Worm (Caenorhabditis elegans) whole organism, L4 larva: ENCODE measurements around the gene B0403.6.

ENCODE experiments used
- D1046.2 ChIP-seq: fragments of 200-800 bp; sonication (Bioruptor generic); IDR thresholded peaks from 2 replicates; pipeline ENCODE4 v1.3.6; 2022; ENCODE audit warnings: missing genetic modification characterization, missing compliant biosample characterization
- F49E8.2 ChIP-seq: sonication (generic microtip); optimal IDR thresholded peaks from 2 replicates; lab custom pipeline; 2016; ENCODE audit warnings: missing compliant biosample characterization, mild to moderate bottlenecking, missing genetic modification characterization, borderline replicate concordance
- R02D3.7 ChIP-seq: fragments of 150-350 bp; sonication (generic microtip); optimal IDR thresholded peaks from 3 replicates; lab custom pipeline; 2014; ENCODE audit warnings: missing biosample characterization, missing genetic modification characterization
- Y105C5A.15 ChIP-seq: fragments of 200-800 bp; sonication (Bioruptor generic); IDR thresholded peaks from 2 replicates; pipeline ENCODE4 v1.3.6; 2022; ENCODE audit warnings: missing genetic modification characterization, missing compliant biosample characterization
- Y48G9A.11 ChIP-seq: fragments of 200-800 bp; sonication (Bioruptor generic); IDR thresholded peaks from 2 replicates; pipeline ENCODE4 v1.3.6; 2022; ENCODE audit warnings: missing genetic modification reagents, missing genetic modification characterization, missing compliant biosample characterization
- Y75B8A.6 ChIP-seq: fragments of 200-800 bp; sonication (Bioruptor generic); IDR thresholded peaks from 2 replicates; pipeline ENCODE4 v1.3.6; 2022; ENCODE audit warnings: missing genetic modification reagents, missing genetic modification characterization, missing compliant biosample characterization
- ZK337.2 ChIP-seq: fragments of 200-800 bp; sonication (Bioruptor generic); IDR thresholded peaks from 2 replicates; pipeline ENCODE4 v1.3.6; 2022; ENCODE audit warnings: missing genetic modification reagents, missing genetic modification characterization, missing compliant biosample characterization
- ZK546.5 ChIP-seq, 2 experiments: sonication (generic microtip); optimal IDR thresholded peaks; 2 replicates each; lab custom pipeline; 2017; ENCODE audit warnings: missing biosample characterization in 2 of 2, missing genetic modification characterization in 2 of 2
- arid-1 ChIP-seq: fragments of 200-800 bp; sonication (Bioruptor generic); conservative IDR thresholded peaks from 2 replicates; pipeline ENCODE4 v1.3.6; 2022; ENCODE audit warnings: missing genetic modification reagents, missing genetic modification characterization, missing compliant biosample characterization
- attf-4 ChIP-seq: sonication (generic microtip); optimal IDR thresholded peaks from 3 replicates; lab custom pipeline; 2017; ENCODE audit warnings: missing biosample characterization, missing genetic modification characterization
- ceh-32 ChIP-seq: sonication (generic microtip); optimal IDR thresholded peaks from 2 replicates; lab custom pipeline; 2016; ENCODE audit warnings: mild to moderate bottlenecking, missing genetic modification characterization, missing compliant biosample characterization; ENCODE audit not compliant: poor library complexity
- ceh-62 ChIP-seq: sonication (generic microtip); optimal IDR thresholded peaks from 2 replicates; lab custom pipeline; 2017; ENCODE audit warnings: missing biosample characterization, missing genetic modification characterization
- cey-2 ChIP-seq: sonication (generic microtip); optimal IDR thresholded peaks from 3 replicates; lab custom pipeline; 2017; ENCODE audit warnings: missing genetic modification characterization, mild to moderate bottlenecking, missing compliant biosample characterization, antibody characterized with exemption, borderline replicate concordance; ENCODE audit not compliant: insufficient read depth
- daf-19 ChIP-seq: fragments of 200-800 bp; sonication (Bioruptor generic); conservative IDR thresholded peaks from 2 replicates; pipeline ENCODE4 v1.3.6; 2022; ENCODE audit warnings: missing genetic modification characterization, missing compliant biosample characterization
- dmd-6 ChIP-seq: fragments of 200-800 bp; sonication (Bioruptor generic); IDR thresholded peaks from 2 replicates; pipeline ENCODE4 v1.3.6; 2022; ENCODE audit warnings: missing genetic modification reagents, missing genetic modification characterization, missing compliant biosample characterization
- dmd-9 ChIP-seq: fragments of 200-800 bp; sonication (Bioruptor generic); IDR thresholded peaks from 2 replicates; pipeline ENCODE4 v1.3.6; 2022; ENCODE audit warnings: missing genetic modification reagents, missing genetic modification characterization, missing compliant biosample characterization
- dpl-1 ChIP-seq: fragments of 150-350 bp; optimal IDR thresholded peaks from 2 replicates; lab custom pipeline; 2014; ENCODE audit warnings: missing biosample characterization, missing genetic modification reagents, missing genetic modification characterization
- egl-27 ChIP-seq: sonication (generic microtip); optimal IDR thresholded peaks from 3 replicates; lab custom pipeline; 2017; ENCODE audit warnings: missing biosample characterization, missing genetic modification reagents, missing genetic modification characterization
- fkh-10 ChIP-seq: fragments of 150-350 bp; optimal IDR thresholded peaks from 2 replicates; lab custom pipeline; 2014; ENCODE audit warnings: missing biosample characterization, missing genetic modification reagents, missing genetic modification characterization
- hlh-11 ChIP-seq: fragments of 200-800 bp; sonication (Bioruptor generic); optimal IDR thresholded peaks from 2 replicates; lab custom pipeline; 2018; ENCODE audit warnings: mild to moderate bottlenecking, missing genetic modification characterization, missing compliant biosample characterization
- hmg-1.1 ChIP-seq: fragments of 200-800 bp; sonication (Bioruptor generic); IDR thresholded peaks from 2 replicates; pipeline ENCODE4 v1.3.6; 2022; ENCODE audit warnings: missing genetic modification reagents, missing genetic modification characterization, missing compliant biosample characterization
- lin-1 ChIP-seq: fragments of 200-800 bp; sonication (Bioruptor generic); IDR thresholded peaks from 2 replicates; pipeline ENCODE4 v1.3.6; 2022; ENCODE audit warnings: missing genetic modification reagents, missing genetic modification characterization, missing compliant biosample characterization
- lin-15B ChIP-seq: fragments of 150-350 bp; sonication (generic microtip); optimal IDR thresholded peaks from 3 replicates; lab custom pipeline; 2014; ENCODE audit warnings: missing biosample characterization, missing genetic modification characterization
- lin-38 ChIP-seq: fragments of 200-800 bp; sonication (Bioruptor generic); IDR thresholded peaks from 2 replicates; pipeline ENCODE4 v1.3.6; 2022; ENCODE audit warnings: missing genetic modification reagents, missing genetic modification characterization, missing compliant biosample characterization
- lin-39 ChIP-seq: fragments of 150-350 bp; optimal IDR thresholded peaks from 2 replicates; lab custom pipeline; 2014; ENCODE audit warnings: missing biosample characterization, missing genetic modification reagents, missing genetic modification characterization
- lir-3 ChIP-seq: sonication (generic microtip); optimal IDR thresholded peaks from 2 replicates; lab custom pipeline; 2016; ENCODE audit warnings: mild to moderate bottlenecking, missing genetic modification characterization, missing compliant biosample characterization
- lsy-2 ChIP-seq, 2 experiments: fragments of 150-350 bp in 1 of 2; sonication (generic microtip) in 1 of 2; optimal IDR thresholded peaks; 2 replicates each; lab custom pipeline; 2014 to 2017; ENCODE audit warnings: missing biosample characterization in 2 of 2, missing genetic modification characterization in 2 of 2
- mdl-1 ChIP-seq, 2 experiments: fragments of 150-350 bp in 1 of 2; sonication (generic microtip) in 1 of 2; optimal IDR thresholded peaks; 2 replicates each; lab custom pipeline; 2014 to 2017; ENCODE audit warnings: missing biosample characterization in 2 of 2, missing genetic modification characterization in 2 of 2
- mdt-29 ChIP-seq: fragments of 200-800 bp; sonication (Bioruptor generic); IDR thresholded peaks from 2 replicates; pipeline ENCODE4 v1.3.6; 2022; ENCODE audit warnings: missing genetic modification reagents, missing genetic modification characterization, missing compliant biosample characterization
- nhr-10 ChIP-seq: fragments of 150-350 bp; optimal IDR thresholded peaks from 2 replicates; lab custom pipeline; 2014; ENCODE audit warnings: missing biosample characterization, missing genetic modification characterization
- nhr-102 ChIP-seq: sonication (generic microtip); optimal IDR thresholded peaks from 2 replicates; lab custom pipeline; 2016; ENCODE audit warnings: mild to moderate bottlenecking, missing genetic modification characterization, moderate library complexity, missing compliant biosample characterization
- nhr-11 ChIP-seq: fragments of 150-350 bp; optimal IDR thresholded peaks from 2 replicates; lab custom pipeline; 2014; ENCODE audit warnings: missing biosample characterization, missing genetic modification characterization
- nhr-111 ChIP-seq: fragments of 200-800 bp; sonication (Bioruptor generic); optimal IDR thresholded peaks from 2 replicates; lab custom pipeline; 2018; ENCODE audit warnings: mild to moderate bottlenecking, missing genetic modification characterization, missing compliant biosample characterization
- nhr-237 ChIP-seq: sonication (generic microtip); optimal IDR thresholded peaks from 2 replicates; lab custom pipeline; 2017; ENCODE audit warnings: missing biosample characterization, missing genetic modification characterization
- nhr-28 ChIP-seq: fragments of 150-350 bp; optimal IDR thresholded peaks from 2 replicates; lab custom pipeline; 2014; ENCODE audit warnings: missing biosample characterization, missing genetic modification characterization
- nhr-48 ChIP-seq: sonication (generic microtip); optimal IDR thresholded peaks from 2 replicates; lab custom pipeline; 2016; ENCODE audit warnings: mild to moderate bottlenecking, missing genetic modification characterization, missing compliant biosample characterization
- nhr-6 ChIP-seq: fragments of 150-350 bp; optimal IDR thresholded peaks from 2 replicates; lab custom pipeline; 2014; ENCODE audit warnings: missing biosample characterization, missing genetic modification characterization
- nhr-77 ChIP-seq: fragments of 150-350 bp; optimal IDR thresholded peaks from 2 replicates; lab custom pipeline; 2014; ENCODE audit warnings: missing biosample characterization, missing genetic modification characterization
- pha-4 ChIP-seq, 2 experiments: fragments of 150-350 bp in 1 of 2; fragments of 200-800 bp in 1 of 2; sonication (Bioruptor generic) in 1 of 2; IDR thresholded peaks in 1 of 2; optimal IDR thresholded peaks in 1 of 2; 2 replicates each; pipeline versions ENCODE4 v1.3.6 to Lab custom; 2014 to 2022; ENCODE audit warnings: missing genetic modification characterization in 2 of 2, missing genetic modification reagents in 2 of 2, missing biosample characterization in 1 of 2, missing compliant biosample characterization in 1 of 2
- php-3 ChIP-seq: fragments of 200-800 bp; sonication (Bioruptor generic); IDR thresholded peaks from 2 replicates; pipeline ENCODE4 v1.3.6; 2022; ENCODE audit warnings: missing genetic modification reagents, missing genetic modification characterization, missing compliant biosample characterization
- rbr-2 ChIP-seq: sonication (generic microtip); optimal IDR thresholded peaks from 2 replicates; lab custom pipeline; 2016; ENCODE audit warnings: missing genotype, missing genetic modification characterization, missing compliant biosample characterization
- saeg-2 ChIP-seq: fragments of 200-800 bp; sonication (Bioruptor generic); IDR thresholded peaks from 2 replicates; pipeline ENCODE4 v1.3.6; 2022; ENCODE audit warnings: missing genetic modification reagents, missing genetic modification characterization, missing compliant biosample characterization
- spr-1 ChIP-seq: sonication (generic microtip); optimal IDR thresholded peaks from 2 replicates; lab custom pipeline; 2016; ENCODE audit warnings: mild to moderate bottlenecking, missing genetic modification characterization, missing compliant biosample characterization
- spr-3 ChIP-seq: fragments of 200-800 bp; sonication (Bioruptor generic); optimal IDR thresholded peaks from 2 replicates; lab custom pipeline; 2018; ENCODE audit warnings: mild to moderate bottlenecking, missing genetic modification characterization, missing compliant biosample characterization
- tag-97 ChIP-seq: fragments of 200-800 bp; sonication (Bioruptor generic); IDR thresholded peaks from 2 replicates; pipeline ENCODE4 v1.3.6; 2022; ENCODE audit warnings: missing genetic modification characterization, missing compliant biosample characterization
- unc-39 ChIP-seq: sonication (generic microtip); optimal IDR thresholded peaks from 2 replicates; lab custom pipeline; 2017; ENCODE audit warnings: missing biosample characterization, missing genetic modification characterization
- unc-62 ChIP-seq, 3 experiments: fragments of 150-350 bp in 1 of 3; sonication (generic microtip); optimal IDR thresholded peaks in 2 of 3; peaks in 1 of 3; 1 replicate in 1 of 3; 2 replicates in 2 of 3; lab custom pipeline; 2014 to 2017; ENCODE audit warnings: missing biosample characterization in 3 of 3, missing genetic modification characterization in 3 of 3, missing genetic modification reagents in 3 of 3, missing genotype in 1 of 3
- zag-1 ChIP-seq: fragments of 150-350 bp; optimal IDR thresholded peaks from 2 replicates; lab custom pipeline; 2014; ENCODE audit warnings: missing biosample characterization, missing genetic modification characterization
- zip-11 ChIP-seq: fragments of 200-800 bp; sonication (Bioruptor generic); IDR thresholded peaks from 2 replicates; pipeline ENCODE4 v1.3.6; 2022; ENCODE audit warnings: missing genetic modification characterization, missing compliant biosample characterization
- ztf-11 ChIP-seq: fragments of 150-350 bp; optimal IDR thresholded peaks from 2 replicates; lab custom pipeline; 2014; ENCODE audit warnings: missing biosample characterization, missing genetic modification characterization
- ztf-7 ChIP-seq: fragments of 150-350 bp; optimal IDR thresholded peaks from 2 replicates; lab custom pipeline; 2014; ENCODE audit warnings: missing biosample characterization, missing genetic modification characterization

B0403.6 gene

ce11 chrX:7068400-7068799 lies 6.8 kb downstream of the B0403.6 start, which contains the start of gene pdi-6 (continued):
- TF ChIP-seq ztf-11 (tag; lab: Kevin White, UChicago): no peak
- TF ChIP-seq egl-27: no peak
- TF ChIP-seq nhr-102 (tag; lab: Kevin White, UChicago): no peak
- peak; percentile 86 for TF ChIP-seq lin-15B
- 0 out of 2 replicates have a peak, but pooled peaks have one; percentile 59 for TF ChIP-seq ZK337.2 (GFP tag; lab: Robert Waterston, UW)
- TF ChIP-seq zip-11 (GFP tag; lab: Robert Waterston, UW): no peak
- 0 out of 2 replicates have a peak, but pooled peaks have one; percentile 70 for TF ChIP-seq D1046.2 (GFP tag; lab: Robert Waterston, UW)
- peak; percentile 82 for TF ChIP-seq dpl-1 (GFP tag; lab: Kevin White, UChicago)
- TF ChIP-seq ceh-62 (tag; lab: Kevin White, UChicago): no peak
- peak; percentile 99 for TF ChIP-seq lin-38
- TF ChIP-seq hlh-11 (tag; lab: Kevin White, UChicago): peak; percentile 94
- no peak for TF ChIP-seq mdt-29
- TF ChIP-seq Y105C5A.15 (GFP tag; lab: Robert Waterston, UW): no peak
- TF ChIP-seq nhr-6 (tag; lab: Kevin White, UChicago): peak; percentile 80
- TF ChIP-seq nhr-10 (tag; lab: Kevin White, UChicago): peak; percentile 36
- peak; percentile 81 to 93 for TF ChIP-seq lsy-2 (tag; optimal IDR thresholded peaks at IDR 0.05; lab: Kevin White, UChicago)
- TF ChIP-seq zag-1 (tag; lab: Kevin White, UChicago): no peak
- peak; percentile 85 for TF ChIP-seq nhr-11 (tag; lab: Kevin White, UChicago)
- TF ChIP-seq ZK546.5 (tag; optimal IDR thresholded peaks at IDR 0.05; lab: Kevin White, UChicago): no peak
- TF ChIP-seq dmd-9 (GFP tag; lab: Robert Waterston, UW): peak; percentile 96
- peak; percentile 60 for TF ChIP-seq fkh-10 (GFP tag; lab: Kevin White, UChicago)
- peak; percentile 89 for TF ChIP-seq rbr-2
- TF ChIP-seq Y48G9A.11 (GFP tag; lab: Robert Waterston, UW): no peak
- peak; percentile 78 for TF ChIP-seq nhr-48 (tag; lab: Kevin White, UChicago)
- peak; percentile 13 for TF ChIP-seq ztf-7
- TF ChIP-seq pha-4 (GFP tag; IDR thresholded peaks at IDR 0.05; lab: Robert Waterston, UW): no peak
- TF ChIP-seq pha-4 (tag; optimal IDR thresholded peaks at IDR 0.05; lab: Kevin White, UChicago): no peak
- TF ChIP-seq Y75B8A.6: 0 out of 2 replicates have a peak, but pooled peaks have one; percentile 49
- TF ChIP-seq saeg-2 (GFP tag; lab: Robert Waterston, UW): no peak
- no peak for TF ChIP-seq cey-2 (tag; lab: Kevin White, UChicago)
- peak; percentile 80 for TF ChIP-seq php-3 (GFP tag; lab: Robert Waterston, UW)
- TF ChIP-seq nhr-28: peak; percentile 95
- no peak for TF ChIP-seq spr-3 (GFP tag; lab: Kevin White, UChicago)
- no peak for TF ChIP-seq R02D3.7
- peak; percentile 37; the same call in 1 of the 2 replicates for TF ChIP-seq arid-1 (GFP tag; lab: Robert Waterston, UW)
- no peak for TF ChIP-seq nhr-111 (GFP tag; lab: Kevin White, UChicago)
- no peak for TF ChIP-seq attf-4 (tag; lab: Kevin White, UChicago)
- no peak for TF ChIP-seq ceh-32 (tag; lab: Kevin White, UChicago)
- peak; percentile 87 for TF ChIP-seq hmg-1.1
- peak; percentile 46; the same call in 1 of the 2 replicates for TF ChIP-seq lin-1 (GFP tag; lab: Robert Waterston, UW)
- TF ChIP-seq mdl-1 (tag; optimal IDR thresholded peaks at IDR 0.05; lab: Kevin White, UChicago): peak; percentile 51 to 82
- peak; percentile 75 for TF ChIP-seq nhr-77
- TF ChIP-seq tag-97 (GFP tag; lab: Robert Waterston, UW): no peak
- TF ChIP-seq nhr-237 (tag; lab: Kevin White, UChicago): no peak
- no peak for TF ChIP-seq F49E8.2 (tag; lab: Kevin White, UChicago)
- no peak for TF ChIP-seq daf-19 (GFP tag; lab: Robert Waterston, UW)
- no peak for TF ChIP-seq unc-62 (GFP tag; optimal IDR thresholded peaks at IDR 0.05 in 1 of 2; lab: Kevin White, UChicago)
- TF ChIP-seq unc-62 (tag; optimal IDR thresholded peaks at IDR 0.05; lab: Kevin White, UChicago): no peak
- peak; percentile 92 for TF ChIP-seq dmd-6 (GFP tag; lab: Robert Waterston, UW)
- no peak for TF ChIP-seq lin-39 (tag; lab: Kevin White, UChicago)
- no peak for TF ChIP-seq lir-3 (tag; lab: Kevin White, UChicago)
- TF ChIP-seq unc-39 (tag; lab: Kevin White, UChicago): no peak
- TF ChIP-seq spr-1 (tag; lab: Kevin White, UChicago): peak; percentile 58
